Worm (Caenorhabditis elegans) whole organism, L4/young adult: Measurements from ENCODE around the gene pfd-4.

Experiments used
- W03F9.2 ChIP-seq: fragments of 150-350 bp; optimal IDR thresholded peaks from 2 replicates; lab custom pipeline; 2014; ENCODE audit warnings: missing biosample characterization, missing genetic modification characterization
- him-1 ChIP-seq: sonication (generic microtip); optimal IDR thresholded peaks from 2 replicates; lab custom pipeline; 2016; ENCODE audit warnings: missing genotype, missing genetic modification reagents, missing genetic modification characterization, missing compliant biosample characterization

- TF ChIP-seq him-1 (no peak), W03F9.2 (tag; lab: Kevin White, UChicago) (no peak)
These were observed 17.7 kb downstream of the pfd-4 start, which contains the start of gene sart-3 for ce11 chrIV:11332751-11333150.
